Fruit fly (Drosophila melanogaster) whole organism, wandering third instar larva: ENCODE results near the gene heix.

Experiments
- Abd-B ChIP-seq: fragments of >200 bp; optimal IDR thresholded peaks from 2 replicates; lab custom pipeline; 2017; ENCODE audit warnings: missing biosample characterization, missing genetic modification characterization
- CG32264 ChIP-seq: fragments of 200-800 bp; sonication (Bioruptor generic); optimal IDR thresholded peaks from 2 replicates; lab custom pipeline; 2016; ENCODE audit warnings: missing biosample characterization, missing genetic modification characterization
- CG9705 ChIP-seq: fragments of 200-800 bp; sonication (Bioruptor generic); optimal IDR thresholded peaks from 2 replicates; lab custom pipeline; 2018; ENCODE audit warnings: missing biosample characterization, mild to moderate bottlenecking, missing genetic modification characterization
- Dfd ChIP-seq: fragments of >200 bp; optimal IDR thresholded peaks from 2 replicates; lab custom pipeline; 2017; ENCODE audit warnings: missing biosample characterization, missing genetic modification characterization
- Dif ChIP-seq: fragments of 200-275, 200-300 bp; sonication (Bioruptor generic); optimal IDR thresholded peaks from 2 replicates; lab custom pipeline; 2018; ENCODE audit warnings: missing biosample characterization, missing genetic modification characterization; ENCODE audit not compliant: partially characterized antibody
- HLH106 ChIP-seq: fragments of 200-800 bp; optimal IDR thresholded peaks from 3 replicates; lab custom pipeline; 2019; ENCODE audit warnings: missing biosample characterization, mild to moderate bottlenecking, missing genetic modification characterization, moderate library complexity
- Hnf4 ChIP-seq: fragments of 200-800 bp; sonication (Bioruptor generic); optimal IDR thresholded peaks from 2 replicates; lab custom pipeline; 2016; ENCODE audit warnings: missing biosample characterization, mild to moderate bottlenecking, missing genetic modification characterization
- Hr78 ChIP-seq: fragments of >200 bp; optimal IDR thresholded peaks from 2 replicates; lab custom pipeline; 2017; ENCODE audit warnings: missing biosample characterization, missing genetic modification characterization
- Hr83 ChIP-seq: fragments of 200-300 bp; sonication (Bioruptor generic); optimal IDR thresholded peaks from 2 replicates; lab custom pipeline; 2016; ENCODE audit warnings: missing biosample characterization, mild to moderate bottlenecking, missing genetic modification characterization, moderate library complexity; ENCODE audit not compliant: poor library complexity, severe bottlenecking
- Jra ChIP-seq: sonication (Bioruptor generic); optimal IDR thresholded peaks from 2 replicates; lab custom pipeline; 2016; ENCODE audit warnings: missing biosample characterization, missing genetic modification characterization
- Myc ChIP-seq: fragments of >200 bp; optimal IDR thresholded peaks from 2 replicates; lab custom pipeline; 2017
- N ChIP-seq: fragments of >200 bp; optimal IDR thresholded peaks from 2 replicates; lab custom pipeline; 2018; ENCODE audit warnings: missing biosample characterization, missing external identifiers, missing genetic modification characterization
- OdsH ChIP-seq: fragments of 200-800 bp; sonication (Bioruptor generic); optimal IDR thresholded peaks from 2 replicates; lab custom pipeline; 2016; ENCODE audit warnings: missing biosample characterization, mild to moderate bottlenecking, missing genetic modification characterization
- Rel ChIP-seq, 2 experiments: fragments of 200-800 bp; sonication (Bioruptor generic) in 1 of 2; optimal IDR thresholded peaks; 2 replicates in 1 of 2; 3 replicates in 1 of 2; lab custom pipeline; 2016 to 2019; ENCODE audit warnings: mild to moderate bottlenecking in 2 of 2, missing biosample characterization in 2 of 2, missing genetic modification characterization in 2 of 2, moderate library complexity in 1 of 2
- Sp1 ChIP-seq: fragments of 200-800 bp; sonication (Bioruptor generic); optimal IDR thresholded peaks from 3 replicates; lab custom pipeline; 2019; ENCODE audit warnings: missing biosample characterization, mild to moderate bottlenecking, missing genetic modification characterization, moderate library complexity
- Vsx2 ChIP-seq: fragments of 200-300, 225-300 bp; sonication (Bioruptor generic); optimal IDR thresholded peaks from 2 replicates; lab custom pipeline; 2018; ENCODE audit warnings: missing biosample characterization, missing genetic modification characterization; ENCODE audit not compliant: partially characterized antibody
- br ChIP-seq: fragments of 200-800 bp; sonication (Bioruptor generic); optimal IDR thresholded peaks from 2 replicates; lab custom pipeline; 2016; ENCODE audit warnings: missing biosample characterization, missing genetic modification characterization
- brk ChIP-seq: fragments of 200-800 bp; sonication (Bioruptor generic); optimal IDR thresholded peaks from 2 replicates; lab custom pipeline; 2016; ENCODE audit warnings: missing biosample characterization, mild to moderate bottlenecking, missing genetic modification characterization
- dl ChIP-seq, 2 experiments: fragments of 175-275, 200-275 bp in 1 of 2; fragments of 200-275 bp in 1 of 2; sonication (Bioruptor generic); optimal IDR thresholded peaks; lab custom pipeline; 2018; ENCODE audit warnings: mild to moderate bottlenecking in 2 of 2, missing biosample characterization in 2 of 2, missing genetic modification characterization in 2 of 2, moderate library complexity in 2 of 2; ENCODE audit not compliant: partially characterized antibody in 2 of 2, insufficient read depth in 1 of 2
- dmrt93B ChIP-seq: fragments of 200-800 bp; sonication (Bioruptor generic); optimal IDR thresholded peaks from 2 replicates; lab custom pipeline; 2018; ENCODE audit warnings: missing biosample characterization, mild to moderate bottlenecking, missing genetic modification characterization
- dsf ChIP-seq: sonication (Bioruptor generic); optimal IDR thresholded peaks from 2 replicates; lab custom pipeline; 2016; ENCODE audit warnings: missing biosample characterization, missing genetic modification characterization, borderline replicate concordance
- ey ChIP-seq: fragments of 200-800 bp; sonication (Bioruptor generic); optimal IDR thresholded peaks from 2 replicates; lab custom pipeline; 2016; ENCODE audit warnings: missing biosample characterization, missing genetic modification characterization
- foxo ChIP-seq, 2 experiments: fragments of 200-800 bp; sonication (Bioruptor generic); optimal IDR thresholded peaks; 2 replicates in 1 of 2; 3 replicates in 1 of 2; lab custom pipeline; 2016 to 2017; ENCODE audit warnings: missing biosample characterization in 2 of 2, missing genetic modification characterization in 2 of 2
- fru ChIP-seq: fragments of 200-800 bp; sonication (Bioruptor generic); optimal IDR thresholded peaks from 3 replicates; lab custom pipeline; 2016; ENCODE audit warnings: missing biosample characterization, mild to moderate bottlenecking, missing genetic modification characterization
- h ChIP-seq: fragments of 200-800 bp; sonication (Bioruptor generic); optimal IDR thresholded peaks from 3 replicates; lab custom pipeline; 2016; ENCODE audit warnings: missing biosample characterization, mild to moderate bottlenecking, missing genetic modification characterization
- jim ChIP-seq: fragments of 175-275, 200-325 bp; sonication (Bioruptor generic); optimal IDR thresholded peaks from 2 replicates; lab custom pipeline; 2016; ENCODE audit warnings: missing biosample characterization, mild to moderate bottlenecking, missing genetic modification characterization
- lola ChIP-seq: fragments of >200 bp; optimal IDR thresholded peaks from 2 replicates; lab custom pipeline; 2017; ENCODE audit warnings: missing biosample characterization, missing genetic modification characterization
- pan ChIP-seq: fragments of >200 bp; optimal IDR thresholded peaks from 2 replicates; lab custom pipeline; 2017
- psq ChIP-seq: fragments of 200-800 bp; sonication (Bioruptor generic); optimal IDR thresholded peaks from 3 replicates; lab custom pipeline; 2017; ENCODE audit warnings: missing biosample characterization, mild to moderate bottlenecking, missing genetic modification characterization, moderate library complexity
- rgr ChIP-seq: fragments of 200-800 bp; sonication (Bioruptor generic); optimal IDR thresholded peaks from 3 replicates; lab custom pipeline; 2016; ENCODE audit warnings: missing biosample characterization, mild to moderate bottlenecking, missing genetic modification characterization
- sage ChIP-seq: fragments of 200-800 bp; sonication (Bioruptor generic); optimal IDR thresholded peaks from 2 replicates; lab custom pipeline; 2016; ENCODE audit warnings: missing biosample characterization, mild to moderate bottlenecking, missing genetic modification characterization
- sv ChIP-seq: fragments of 200-800 bp; sonication (Bioruptor generic); optimal IDR thresholded peaks from 3 replicates; lab custom pipeline; 2016; ENCODE audit warnings: missing biosample characterization, missing genetic modification characterization
- tai ChIP-seq: sonication (Bioruptor generic); optimal IDR thresholded peaks from 2 replicates; lab custom pipeline; 2016; ENCODE audit warnings: missing biosample characterization, missing genetic modification characterization
- usp ChIP-seq: fragments of >200 bp; optimal IDR thresholded peaks from 2 replicates; lab custom pipeline; 2017; ENCODE audit warnings: missing biosample characterization, missing genetic modification characterization
- woc ChIP-seq: sonication (Bioruptor generic); optimal IDR thresholded peaks from 2 replicates; lab custom pipeline; 2016; ENCODE audit warnings: missing biosample characterization, mild to moderate bottlenecking, missing genetic modification characterization

Gene heix

DNA sequence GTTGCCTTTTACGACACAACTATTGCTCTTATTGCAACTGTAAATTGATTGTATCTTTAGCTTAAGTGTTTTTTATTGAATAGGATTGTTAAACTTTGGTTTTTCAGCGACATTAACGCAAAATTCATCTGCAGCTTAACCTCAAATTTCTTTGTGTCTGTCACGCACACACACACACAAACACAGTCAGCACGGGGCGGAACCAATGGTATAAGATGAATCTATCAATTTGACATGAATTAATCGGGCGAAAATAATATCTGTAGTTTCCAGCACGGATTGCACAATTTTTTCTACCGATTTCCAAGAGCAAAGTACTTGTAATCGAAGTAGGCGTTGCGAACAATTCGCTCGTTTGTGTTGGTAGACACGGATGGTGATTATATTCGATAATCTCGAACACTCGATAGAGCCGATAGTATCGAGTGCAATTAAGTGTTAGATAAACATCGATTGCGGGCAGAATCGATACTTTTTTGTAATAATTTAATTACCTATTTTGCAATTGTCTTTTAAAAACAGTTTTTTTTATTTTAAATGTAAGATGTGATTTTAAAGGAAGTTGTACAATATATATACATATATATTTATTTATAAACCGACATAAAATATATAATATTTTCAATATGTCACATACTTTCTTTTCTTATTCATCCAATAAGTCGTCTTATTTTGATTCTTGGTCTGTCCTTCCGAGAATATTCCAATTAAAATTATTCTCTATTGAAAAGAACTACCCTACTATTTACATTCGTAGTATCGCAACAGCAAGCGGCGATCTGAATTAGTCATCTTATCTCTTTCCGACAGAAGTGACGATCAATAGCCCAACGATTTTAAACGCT is 42.2 kb downstream of the heix start, which contains the start of the genes PRL-1 and EndoGI:
PRL-1 (minus strand) TSS at position 380 of the 845 bp plus-strand sequence.
EndoGI (plus strand) TSS at position 462 of the 845 bp plus-strand sequence.
- TF ChIP-seq foxo (GFP tag; optimal IDR thresholded peaks at IDR 0.05; lab: Kevin White, UChicago) = peak; percentile 25 to 79
- TF ChIP-seq Abd-B (GFP tag; lab: Kevin White, UChicago) = no peak
- peak; percentile 35 for TF ChIP-seq br
- TF ChIP-seq Vsx2 = peak; percentile 72
- peak; percentile 57 for TF ChIP-seq h
- TF ChIP-seq Dfd (GFP tag; lab: Kevin White, UChicago) = no peak
- TF ChIP-seq ey (GFP tag; lab: Kevin White, UChicago) = peak; percentile 37
- no peak for TF ChIP-seq Dif (GFP tag; lab: Kevin White, UChicago)
- peak; percentile 10 for TF ChIP-seq dsf
- peak; percentile 39 for TF ChIP-seq N
- TF ChIP-seq Rel (GFP tag; optimal IDR thresholded peaks at IDR 0.05; lab: Kevin White, UChicago) = no peak
- peak; percentile 53 for TF ChIP-seq Rel (tag; optimal IDR thresholded peaks at IDR 0.05; lab: Kevin White, UChicago)
- TF ChIP-seq jim (GFP tag; lab: Kevin White, UChicago) = no peak
- TF ChIP-seq Jra = peak; percentile 5
- peak; percentile 46 for TF ChIP-seq fru (GFP tag; lab: Kevin White, UChicago)
- TF ChIP-seq dmrt93B (GFP tag; lab: Kevin White, UChicago) = no peak
- TF ChIP-seq pan = no peak
- peak; percentile 78 for TF ChIP-seq Hnf4 (GFP tag; lab: Kevin White, UChicago)
- TF ChIP-seq sage (GFP tag; lab: Kevin White, UChicago) = no peak
- peak; percentile 86 for TF ChIP-seq brk (GFP tag; lab: Kevin White, UChicago)
- TF ChIP-seq Sp1 (GFP tag; lab: Kevin White, UChicago) = peak; percentile 86
- peak; percentile 71 for TF ChIP-seq psq (GFP tag; lab: Kevin White, UChicago)
- TF ChIP-seq sv = peak; percentile 51
- no peak for TF ChIP-seq dl (GFP tag; optimal IDR thresholded peaks at IDR 0.05; lab: Kevin White, UChicago; ENCODE audit: insufficient read depth in 1 of 2, partially characterized antibody in 2 of 2)
- TF ChIP-seq Myc (lab: Kevin White, UChicago) = no peak
- peak; percentile 46 for TF ChIP-seq woc (GFP tag; lab: Kevin White, UChicago)
- TF ChIP-seq rgr (GFP tag; lab: Kevin White, UChicago) = peak; percentile 72
- TF ChIP-seq HLH106 (tag; lab: Kevin White, UChicago) = peak; percentile 81
- peak; percentile 66 for TF ChIP-seq Hr83 (GFP tag; lab: Kevin White, UChicago)
- peak; percentile 72 for TF ChIP-seq OdsH (GFP tag; lab: Kevin White, UChicago)
- TF ChIP-seq Hr78 = no peak
- peak; percentile 19 for TF ChIP-seq CG9705 (GFP tag; lab: Kevin White, UChicago)

DNA sequence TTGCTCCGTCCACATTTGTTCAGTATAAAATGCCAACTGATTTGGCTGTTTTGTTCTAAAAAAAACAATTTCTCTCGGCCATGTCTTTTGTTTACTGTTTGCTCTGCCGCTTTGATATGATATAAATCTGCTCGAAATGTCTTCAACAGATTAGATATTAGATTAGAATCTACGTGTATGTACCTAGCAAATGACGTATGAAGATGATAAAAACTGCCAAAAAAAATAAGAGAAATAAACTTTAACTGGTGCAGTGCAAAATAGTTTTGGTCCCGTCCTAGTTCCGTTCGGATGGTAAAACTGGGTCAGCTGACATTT is 43.6 kb downstream of the heix start:
- TF ChIP-seq jim (GFP tag; lab: Kevin White, UChicago) = no peak
- TF ChIP-seq OdsH (GFP tag; lab: Kevin White, UChicago) = no peak
- no peak for TF ChIP-seq lola (GFP tag; lab: Kevin White, UChicago)
- TF ChIP-seq Dfd (GFP tag; lab: Kevin White, UChicago) = no peak
- TF ChIP-seq Hnf4 (GFP tag; lab: Kevin White, UChicago) = no peak
- TF ChIP-seq pan = no peak
- no peak for TF ChIP-seq brk (GFP tag; lab: Kevin White, UChicago)
- TF ChIP-seq CG32264 (GFP tag; lab: Kevin White, UChicago) = no peak
- TF ChIP-seq usp (GFP tag; lab: Kevin White, UChicago) = no peak
- no peak for TF ChIP-seq Abd-B (GFP tag; lab: Kevin White, UChicago)
- TF ChIP-seq dmrt93B (GFP tag; lab: Kevin White, UChicago) = no peak
- TF ChIP-seq psq (GFP tag; lab: Kevin White, UChicago) = no peak
- no peak for TF ChIP-seq fru (GFP tag; lab: Kevin White, UChicago)
- TF ChIP-seq Dif (GFP tag; lab: Kevin White, UChicago) = no peak
- no peak for TF ChIP-seq tai (GFP tag; lab: Kevin White, UChicago)
- TF ChIP-seq Rel (GFP tag; optimal IDR thresholded peaks at IDR 0.05; lab: Kevin White, UChicago) = no peak
- TF ChIP-seq Rel (tag; optimal IDR thresholded peaks at IDR 0.05; lab: Kevin White, UChicago) = no peak
- no peak for TF ChIP-seq ey (GFP tag; lab: Kevin White, UChicago)
- TF ChIP-seq dsf = no peak
- no peak for TF ChIP-seq woc (GFP tag; lab: Kevin White, UChicago)
- no peak for TF ChIP-seq sv
